Worm (Caenorhabditis elegans) whole organism, L4 larva: ENCODE data around the gene abhd-3.2.
A peak's percentile ranks its signal among the peaks of the same experiment; 100 is the strongest.

Source experiments
- F37D6.2 ChIP-seq: sonication (generic microtip); optimal IDR thresholded peaks from 2 replicates; lab custom pipeline; 2016; ENCODE audit warnings: mild to moderate bottlenecking, missing genetic modification characterization, missing compliant biosample characterization
- F44E2.7 ChIP-seq: fragments of 200-800 bp; sonication (Bioruptor generic); IDR thresholded peaks from 2 replicates; pipeline ENCODE4 v2.1.2; 2022; ENCODE audit warnings: missing genetic modification characterization, missing compliant biosample characterization
- F49E8.2 ChIP-seq: sonication (generic microtip); optimal IDR thresholded peaks from 2 replicates; lab custom pipeline; 2016; ENCODE audit warnings: missing compliant biosample characterization, mild to moderate bottlenecking, missing genetic modification characterization, borderline replicate concordance
- Y105C5A.15 ChIP-seq: fragments of 200-800 bp; sonication (Bioruptor generic); IDR thresholded peaks from 2 replicates; pipeline ENCODE4 v1.3.6; 2022; ENCODE audit warnings: missing genetic modification characterization, missing compliant biosample characterization
- Y48G9A.11 ChIP-seq: fragments of 200-800 bp; sonication (Bioruptor generic); IDR thresholded peaks from 2 replicates; pipeline ENCODE4 v1.3.6; 2022; ENCODE audit warnings: missing genetic modification reagents, missing genetic modification characterization, missing compliant biosample characterization
- Y75B8A.6 ChIP-seq: fragments of 200-800 bp; sonication (Bioruptor generic); IDR thresholded peaks from 2 replicates; pipeline ENCODE4 v1.3.6; 2022; ENCODE audit warnings: missing genetic modification reagents, missing genetic modification characterization, missing compliant biosample characterization
- aha-1 ChIP-seq: fragments of 150-350 bp; peaks from one replicate; lab custom pipeline; 2014; ENCODE audit warnings: missing biosample characterization, missing genetic modification characterization
- attf-4 ChIP-seq: sonication (generic microtip); optimal IDR thresholded peaks from 3 replicates; lab custom pipeline; 2017; ENCODE audit warnings: missing biosample characterization, missing genetic modification characterization
- ces-1 ChIP-seq: fragments of 150-350 bp; sonication (generic microtip); optimal IDR thresholded peaks from 4 replicates; lab custom pipeline; 2014; ENCODE audit warnings: missing biosample characterization, missing genetic modification reagents, missing genetic modification characterization
- ctbp-1 ChIP-seq: fragments of 200-800 bp; sonication (Bioruptor generic); IDR thresholded peaks from 2 replicates; pipeline ENCODE4 v1.3.6; 2022; ENCODE audit warnings: missing genetic modification reagents, missing genetic modification characterization, missing compliant biosample characterization
- daf-8 ChIP-seq: fragments of 200-800 bp; sonication (Bioruptor generic); IDR thresholded peaks from 2 replicates; pipeline ENCODE4 v1.3.6; 2022; ENCODE audit warnings: missing genetic modification characterization, missing compliant biosample characterization
- dmd-6 ChIP-seq: fragments of 200-800 bp; sonication (Bioruptor generic); IDR thresholded peaks from 2 replicates; pipeline ENCODE4 v1.3.6; 2022; ENCODE audit warnings: missing genetic modification reagents, missing genetic modification characterization, missing compliant biosample characterization
- dmd-8 ChIP-seq: fragments of 200-800 bp; sonication (Bioruptor generic); IDR thresholded peaks from 2 replicates; pipeline ENCODE4 v1.3.6; 2022; ENCODE audit warnings: missing genetic modification characterization, missing compliant biosample characterization
- dpl-1 ChIP-seq: fragments of 150-350 bp; optimal IDR thresholded peaks from 2 replicates; lab custom pipeline; 2014; ENCODE audit warnings: missing biosample characterization, missing genetic modification reagents, missing genetic modification characterization
- duxl-1 ChIP-seq: sonication (generic microtip); optimal IDR thresholded peaks from 2 replicates; lab custom pipeline; 2016; ENCODE audit warnings: mild to moderate bottlenecking, missing genetic modification characterization, moderate library complexity, missing compliant biosample characterization; ENCODE audit not compliant: poor library complexity
- egl-27 ChIP-seq: sonication (generic microtip); optimal IDR thresholded peaks from 3 replicates; lab custom pipeline; 2017; ENCODE audit warnings: missing biosample characterization, missing genetic modification reagents, missing genetic modification characterization
- fkh-10 ChIP-seq: fragments of 150-350 bp; optimal IDR thresholded peaks from 2 replicates; lab custom pipeline; 2014; ENCODE audit warnings: missing biosample characterization, missing genetic modification reagents, missing genetic modification characterization
- hlh-11 ChIP-seq: fragments of 200-800 bp; sonication (Bioruptor generic); optimal IDR thresholded peaks from 2 replicates; lab custom pipeline; 2018; ENCODE audit warnings: mild to moderate bottlenecking, missing genetic modification characterization, missing compliant biosample characterization
- jun-1 ChIP-seq: fragments of 150-350 bp; optimal IDR thresholded peaks from 2 replicates; lab custom pipeline; 2014; ENCODE audit warnings: missing biosample characterization, missing genetic modification reagents, missing genetic modification characterization
- lin-15B ChIP-seq: fragments of 150-350 bp; sonication (generic microtip); optimal IDR thresholded peaks from 3 replicates; lab custom pipeline; 2014; ENCODE audit warnings: missing biosample characterization, missing genetic modification characterization
- lir-3 ChIP-seq: sonication (generic microtip); optimal IDR thresholded peaks from 2 replicates; lab custom pipeline; 2016; ENCODE audit warnings: mild to moderate bottlenecking, missing genetic modification characterization, missing compliant biosample characterization
- madf-9 ChIP-seq: fragments of 200-800 bp; sonication (Bioruptor generic); conservative IDR thresholded peaks from 2 replicates; pipeline ENCODE4 v1.3.6; 2022; ENCODE audit warnings: missing genetic modification reagents, missing genetic modification characterization, missing compliant biosample characterization
- mxl-2 ChIP-seq: fragments of 200-800 bp; sonication (Bioruptor generic); conservative IDR thresholded peaks from 2 replicates; pipeline ENCODE4 v1.3.6; 2022; ENCODE audit warnings: missing genetic modification reagents, missing genetic modification characterization, missing compliant biosample characterization
- mxl-3 ChIP-seq: fragments of 200-800 bp; sonication (Bioruptor generic); optimal IDR thresholded peaks from 2 replicates; lab custom pipeline; 2018; ENCODE audit warnings: mild to moderate bottlenecking, missing genetic modification characterization, missing compliant biosample characterization
- nhr-11 ChIP-seq: fragments of 150-350 bp; optimal IDR thresholded peaks from 2 replicates; lab custom pipeline; 2014; ENCODE audit warnings: missing biosample characterization, missing genetic modification characterization
- nhr-25 ChIP-seq: sonication (generic microtip); optimal IDR thresholded peaks from 2 replicates; lab custom pipeline; 2017; ENCODE audit warnings: missing genetic modification characterization, mild to moderate bottlenecking, missing compliant biosample characterization, antibody characterized with exemption, moderate library complexity, borderline replicate concordance; ENCODE audit not compliant: insufficient read depth
- nhr-28 ChIP-seq: fragments of 150-350 bp; optimal IDR thresholded peaks from 2 replicates; lab custom pipeline; 2014; ENCODE audit warnings: missing biosample characterization, missing genetic modification characterization
- nhr-41 ChIP-seq: fragments of 200-800 bp; sonication (Bioruptor generic); IDR thresholded peaks from 2 replicates; pipeline ENCODE4 v1.3.6; 2022; ENCODE audit warnings: missing genetic modification reagents, missing genetic modification characterization, missing compliant biosample characterization
- nhr-77 ChIP-seq: fragments of 150-350 bp; optimal IDR thresholded peaks from 2 replicates; lab custom pipeline; 2014; ENCODE audit warnings: missing biosample characterization, missing genetic modification characterization
- php-3 ChIP-seq: fragments of 200-800 bp; sonication (Bioruptor generic); IDR thresholded peaks from 2 replicates; pipeline ENCODE4 v1.3.6; 2022; ENCODE audit warnings: missing genetic modification reagents, missing genetic modification characterization, missing compliant biosample characterization
- rbr-2 ChIP-seq: sonication (generic microtip); optimal IDR thresholded peaks from 2 replicates; lab custom pipeline; 2016; ENCODE audit warnings: missing genotype, missing genetic modification characterization, missing compliant biosample characterization
- sdz-12 ChIP-seq: fragments of 200-800 bp; sonication (Bioruptor generic); optimal IDR thresholded peaks from 2 replicates; lab custom pipeline; 2018; ENCODE audit warnings: mild to moderate bottlenecking, missing genetic modification characterization, missing compliant biosample characterization
- unc-130 ChIP-seq: sonication (generic microtip); optimal IDR thresholded peaks from 2 replicates; lab custom pipeline; 2016; ENCODE audit warnings: missing genetic modification reagents, missing genetic modification characterization, missing compliant biosample characterization
- unc-39 ChIP-seq: sonication (generic microtip); optimal IDR thresholded peaks from 2 replicates; lab custom pipeline; 2017; ENCODE audit warnings: missing biosample characterization, missing genetic modification characterization
- unc-62 ChIP-seq, 3 experiments: fragments of 150-350 bp in 1 of 3; sonication (generic microtip); optimal IDR thresholded peaks in 2 of 3; peaks in 1 of 3; 1 replicate in 1 of 3; 2 replicates in 2 of 3; lab custom pipeline; 2014 to 2017; ENCODE audit warnings: missing biosample characterization in 3 of 3, missing genetic modification characterization in 3 of 3, missing genetic modification reagents in 3 of 3, missing genotype in 1 of 3
- zip-11 ChIP-seq: fragments of 200-800 bp; sonication (Bioruptor generic); IDR thresholded peaks from 2 replicates; pipeline ENCODE4 v1.3.6; 2022; ENCODE audit warnings: missing genetic modification characterization, missing compliant biosample characterization
- zip-2 ChIP-seq: fragments of 150-350 bp; optimal IDR thresholded peaks from 2 replicates; lab custom pipeline; 2014; ENCODE audit warnings: missing biosample characterization, missing genetic modification characterization
- ztf-11 ChIP-seq: fragments of 150-350 bp; optimal IDR thresholded peaks from 2 replicates; lab custom pipeline; 2014; ENCODE audit warnings: missing biosample characterization, missing genetic modification characterization

Gene abhd-3.2

DNA sequence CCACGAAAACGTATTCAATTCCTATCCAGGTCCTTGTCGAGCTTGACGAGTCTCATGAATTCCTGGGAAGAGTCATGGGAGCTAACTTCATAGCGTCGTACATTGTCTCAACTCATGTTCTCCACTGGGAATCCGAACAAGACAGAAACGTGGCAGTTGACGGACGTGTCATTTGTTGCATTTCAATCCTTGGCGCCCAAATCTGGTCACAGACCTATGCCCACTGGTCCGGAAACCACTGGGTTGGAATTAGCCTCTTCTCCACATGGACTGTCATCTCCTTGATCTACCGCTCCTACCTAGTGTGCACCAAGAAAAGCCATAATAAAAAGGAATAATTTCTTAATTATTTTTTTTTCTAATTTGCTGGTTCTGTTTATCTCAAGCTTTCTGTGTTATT, 4.8 kb upstream of the abhd-3.2 start:
- TF ChIP-seq dmd-8 (0 out of 2 replicates have a peak, but pooled peaks have one; percentile 55), rbr-2 (tag; lab: Kevin White, UChicago) (no peak), mxl-2 (GFP tag; lab: Robert Waterston, UW) (no peak)

DNA sequence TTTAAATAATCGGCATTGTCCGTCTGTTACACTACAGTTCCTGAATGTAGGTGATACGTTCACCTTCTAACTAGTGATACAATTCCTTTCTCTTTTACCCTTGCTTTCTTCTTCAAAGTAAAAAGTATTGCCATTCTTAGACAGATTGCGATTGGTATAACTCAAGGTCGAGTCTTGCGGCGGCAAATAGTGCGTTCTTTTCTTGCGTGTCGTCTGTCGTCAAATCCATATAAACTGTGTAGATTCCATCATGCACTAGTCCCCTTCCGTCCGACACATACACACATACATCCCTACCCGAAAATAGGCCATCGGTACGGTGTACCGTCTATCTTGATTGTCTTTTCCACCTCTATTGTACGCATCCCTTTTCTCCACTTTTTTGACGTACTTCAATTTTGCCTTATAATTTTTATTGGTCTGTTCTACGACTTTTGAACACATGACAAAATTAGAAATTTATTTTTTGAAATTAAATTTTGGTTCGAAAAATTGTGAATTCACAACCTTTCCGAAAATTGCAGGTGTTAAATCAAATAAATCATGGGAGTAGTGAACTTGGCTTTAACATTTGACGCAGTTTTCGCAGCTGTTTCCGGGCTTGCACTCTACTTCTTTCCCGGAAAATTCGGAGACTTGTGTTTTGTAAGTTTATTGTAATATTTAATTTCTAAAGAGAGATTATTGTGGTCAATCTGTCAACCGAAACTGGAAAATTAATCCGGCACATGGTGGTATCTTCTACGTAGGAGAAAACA, 2.6 kb upstream of the abhd-3.2 start, which contains the start of gene C44C1.1:
C44C1.1 (plus strand) TSS at position 525 of the 758 bp plus-strand sequence.
- TF ChIP-seq egl-27 (tag; lab: Kevin White, UChicago) (no peak), zip-11 (no peak), mxl-3 (GFP tag; lab: Kevin White, UChicago) (peak; percentile 10), dmd-6 (no peak), aha-1 (tag; lab: Kevin White, UChicago) (peak; percentile 2), Y105C5A.15 (GFP tag; lab: Robert Waterston, UW) (no peak), F37D6.2 (tag; lab: Kevin White, UChicago) (no peak), nhr-28 (tag; lab: Kevin White, UChicago) (peak; percentile 70), lir-3 (no peak), F44E2.7 (no peak), Y48G9A.11 (no peak), ces-1 (GFP tag; lab: Kevin White, UChicago) (no peak), F49E8.2 (tag; lab: Kevin White, UChicago) (no peak), madf-9 (GFP tag; lab: Robert Waterston, UW) (no peak), Y75B8A.6 (GFP tag; lab: Robert Waterston, UW) (no peak), jun-1 (tag; lab: Kevin White, UChicago) (no peak), ctbp-1 (GFP tag; lab: Robert Waterston, UW) (no peak), unc-62 (GFP tag; optimal IDR thresholded peaks at IDR 0.05 in 1 of 2; lab: Kevin White, UChicago) (peak in 1 of 2 experiments; percentile 71), unc-62 (tag; optimal IDR thresholded peaks at IDR 0.05; lab: Kevin White, UChicago) (no peak), dpl-1 (GFP tag; lab: Kevin White, UChicago) (no peak), nhr-11 (tag; lab: Kevin White, UChicago) (no peak), nhr-25 (tag; lab: Kevin White, UChicago) (no peak), duxl-1 (tag; lab: Kevin White, UChicago) (no peak), attf-4 (no peak), hlh-11 (tag; lab: Kevin White, UChicago) (peak; percentile 18), ztf-11 (tag; lab: Kevin White, UChicago) (no peak), dmd-8 (no peak)

DNA sequence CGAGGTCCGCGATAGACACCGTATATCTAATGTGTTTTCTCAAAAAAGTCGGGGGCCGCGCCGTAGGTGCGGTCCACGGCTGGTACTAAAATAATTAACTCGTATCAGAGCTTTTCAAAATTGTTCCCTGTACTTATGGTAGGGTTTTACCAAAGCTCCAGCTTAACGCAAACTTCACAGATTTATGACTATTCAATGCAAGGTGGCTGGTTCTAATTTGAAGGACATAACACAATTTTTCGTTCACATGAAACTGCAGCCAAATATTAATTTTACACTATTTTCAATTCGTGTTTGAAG, 2.6 kb downstream of the abhd-3.2 start:
- no peak for TF ChIP-seq unc-130
- no peak for TF ChIP-seq nhr-77 (tag; lab: Kevin White, UChicago)
- TF ChIP-seq sdz-12: no peak
- TF ChIP-seq unc-39 (tag; lab: Kevin White, UChicago): no peak
- no peak for TF ChIP-seq ztf-11 (tag; lab: Kevin White, UChicago)
- no peak for TF ChIP-seq zip-2 (tag; lab: Kevin White, UChicago)
- no peak for TF ChIP-seq zip-11
- no peak for TF ChIP-seq lin-15B
- TF ChIP-seq php-3 (GFP tag; lab: Robert Waterston, UW): no peak
- TF ChIP-seq mxl-3 (GFP tag; lab: Kevin White, UChicago): no peak
- TF ChIP-seq daf-8 (GFP tag; lab: Robert Waterston, UW): no peak
- TF ChIP-seq nhr-41 (GFP tag; lab: Robert Waterston, UW): no peak
- TF ChIP-seq fkh-10: no peak
